Worm (Caenorhabditis elegans) whole organism, young adult: Measurements from ENCODE around the gene srz-29.

Experiments
- B0035.1 ChIP-seq: sonication (generic microtip); optimal IDR thresholded peaks from 2 replicates; lab custom pipeline; 2016; ENCODE audit warnings: missing genetic modification characterization, mild to moderate bottlenecking, missing compliant biosample characterization, missing genotype, missing genetic modification reagents
- Y53G8AR.9 ChIP-seq: fragments of 200-800 bp; sonication (Bioruptor generic); conservative IDR thresholded peaks from 2 replicates; pipeline ENCODE4 v1.3.6; 2022; ENCODE audit warnings: missing genetic modification reagents, missing genetic modification characterization, missing compliant biosample characterization
- Y79H2A.3 ChIP-seq: fragments of 200-800 bp; sonication (Bioruptor generic); conservative IDR thresholded peaks from 2 replicates; pipeline ENCODE4 v1.3.6; 2022; ENCODE audit warnings: missing genetic modification reagents, missing genetic modification characterization, missing compliant biosample characterization
- Y95B8A.8 ChIP-seq: fragments of 200-800 bp; sonication (Bioruptor generic); IDR thresholded peaks from 2 replicates; pipeline ENCODE4 v1.3.6; 2022; ENCODE audit warnings: missing genetic modification reagents, missing genetic modification characterization, missing compliant biosample characterization
- ama-1 ChIP-seq, 3 experiments: fragments of 150-350 bp in 1 of 3; sonication (generic microtip) in 2 of 3; optimal IDR thresholded peaks; 2 replicates each; lab custom pipeline; 2014 to 2018; ENCODE audit warnings: missing biosample characterization in 2 of 3, missing genetic modification characterization in 2 of 3, missing genetic modification reagents in 2 of 3
- bed-1 ChIP-seq: fragments of 200-800 bp; sonication (Bioruptor generic); IDR thresholded peaks from 2 replicates; pipeline ENCODE4 v1.3.6; 2022; ENCODE audit warnings: missing genetic modification reagents, missing genetic modification characterization, missing compliant biosample characterization
- fkh-3 ChIP-seq: sonication (generic microtip); optimal IDR thresholded peaks from 2 replicates; lab custom pipeline; 2016; ENCODE audit warnings: mild to moderate bottlenecking, missing genetic modification characterization, missing compliant biosample characterization
- hlh-12 ChIP-seq: sonication (generic microtip); optimal IDR thresholded peaks from 2 replicates; lab custom pipeline; 2016; ENCODE audit warnings: missing genetic modification characterization, missing compliant biosample characterization
- hrde-1 ChIP-seq: sonication (generic microtip); optimal IDR thresholded peaks from 2 replicates; lab custom pipeline; 2016; ENCODE audit warnings: missing genetic modification characterization, mild to moderate bottlenecking, missing compliant biosample characterization, moderate library complexity, missing genotype, missing genetic modification reagents, borderline replicate concordance
- let-526 ChIP-seq: fragments of 200-800 bp; sonication (Bioruptor generic); IDR thresholded peaks from 2 replicates; pipeline ENCODE4 v1.3.6; 2022; ENCODE audit warnings: missing genetic modification reagents, missing genetic modification characterization, missing compliant biosample characterization
- let-607 ChIP-seq, 2 experiments: fragments of 200-800 bp in 1 of 2; sonication (Bioruptor generic) in 1 of 2; sonication (generic microtip) in 1 of 2; optimal IDR thresholded peaks; 2 replicates each; lab custom pipeline; 2016 to 2018; ENCODE audit warnings: mild to moderate bottlenecking in 2 of 2, missing compliant biosample characterization in 2 of 2, missing genetic modification characterization in 2 of 2, moderate library complexity in 2 of 2, missing genotype in 1 of 2
- nhr-120 ChIP-seq: fragments of 200-800 bp; sonication (Bioruptor generic); IDR thresholded peaks from 2 replicates; pipeline ENCODE4 v1.3.6; 2022; ENCODE audit warnings: missing genetic modification characterization, missing compliant biosample characterization
- snpc-4 ChIP-seq, 5 experiments: fragments of 150-350 bp in 1 of 5; sonication (generic microtip) in 4 of 5; optimal IDR thresholded peaks; 2 replicates each; lab custom pipeline; 2014 to 2018; ENCODE audit warnings: missing genetic modification characterization in 5 of 5, missing biosample characterization in 3 of 5, antibody characterized with exemption in 2 of 5, mild to moderate bottlenecking in 2 of 5, missing compliant biosample characterization in 2 of 5, missing genotype in 2 of 5, moderate library complexity in 2 of 5, missing genetic modification reagents in 1 of 5
- unc-62 ChIP-seq: fragments of 150-350 bp; optimal IDR thresholded peaks from 2 replicates; lab custom pipeline; 2014; ENCODE audit warnings: missing biosample characterization, missing genetic modification reagents, missing genetic modification characterization

DNA sequence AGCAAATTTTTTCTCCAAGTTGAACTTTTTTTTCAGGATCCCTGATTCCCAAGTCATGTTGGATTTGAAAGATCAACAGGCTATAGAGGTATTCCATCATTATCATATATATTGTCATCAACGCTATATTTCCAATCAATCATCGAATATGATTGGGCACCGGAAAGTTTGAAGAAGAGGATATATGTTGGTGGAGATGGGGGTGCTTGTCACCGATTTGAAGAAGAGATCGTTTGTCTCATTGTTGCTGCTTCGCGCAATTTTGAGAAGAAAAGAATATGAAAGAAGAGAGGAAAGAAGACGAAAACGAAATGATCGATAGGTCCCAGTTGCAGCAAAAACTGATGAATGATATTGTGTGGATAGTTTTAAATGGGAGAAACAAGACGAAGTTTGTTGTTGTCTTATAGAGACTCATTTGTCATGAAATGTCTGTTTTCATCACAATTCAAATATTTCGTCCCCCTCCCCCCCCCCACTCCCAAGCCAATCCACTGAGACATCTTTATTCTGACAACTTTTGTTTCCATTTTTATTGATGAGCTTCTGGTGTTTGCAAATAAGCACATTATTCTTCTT lies 43.7 kb upstream of the srz-29 start, which contains the start of gene T23G4.2:
- TF ChIP-seq hrde-1 (tag; lab: Kevin White, UChicago): no peak
- no peak for TF ChIP-seq Y79H2A.3 (GFP tag; lab: Robert Waterston, UW)
- TF ChIP-seq ama-1 (optimal IDR thresholded peaks at IDR 0.05; lab: Kevin White, UChicago): no peak
- no peak for TF ChIP-seq ama-1 (GFP tag; optimal IDR thresholded peaks at IDR 0.05; lab: Kevin White, UChicago)
- no peak for TF ChIP-seq Y95B8A.8 (GFP tag; lab: Robert Waterston, UW)
- TF ChIP-seq unc-62 (GFP tag; lab: Kevin White, UChicago): no peak
- no peak for TF ChIP-seq let-607 (tag; optimal IDR thresholded peaks at IDR 0.05; lab: Kevin White, UChicago)
- no peak for TF ChIP-seq hlh-12 (tag; lab: Kevin White, UChicago)
- no peak for TF ChIP-seq bed-1 (GFP tag; lab: Robert Waterston, UW)
- no peak for TF ChIP-seq B0035.1 (tag; lab: Kevin White, UChicago)
- TF ChIP-seq snpc-4 (GFP tag; optimal IDR thresholded peaks at IDR 0.05; lab: Kevin White, UChicago): no peak
- no peak for TF ChIP-seq snpc-4 (tag; optimal IDR thresholded peaks at IDR 0.05; lab: Kevin White, UChicago)
- TF ChIP-seq let-526 (GFP tag; lab: Robert Waterston, UW): no peak
- TF ChIP-seq Y53G8AR.9: no peak
- no peak for TF ChIP-seq nhr-120 (GFP tag; lab: Robert Waterston, UW)
- no peak for TF ChIP-seq fkh-3 (tag; lab: Kevin White, UChicago)
